Worm (Caenorhabditis elegans) whole organism, mixed stage, embryonic: ENCODE data around the gene bud-13.

Source experiments
- bed-3 ChIP-seq: fragments of 200-800 bp; sonication (Bioruptor generic); optimal IDR thresholded peaks from 3 replicates; lab custom pipeline; 2018; ENCODE audit warnings: mild to moderate bottlenecking, missing genetic modification characterization, moderate library complexity, missing compliant biosample characterization
- ces-1 ChIP-seq: fragments of 150-350 bp; optimal IDR thresholded peaks from 2 replicates; lab custom pipeline; 2014; ENCODE audit warnings: missing biosample characterization, missing genetic modification reagents, missing genetic modification characterization
- nhr-76 ChIP-seq: sonication (generic microtip); optimal IDR thresholded peaks from 2 replicates; lab custom pipeline; 2017; ENCODE audit warnings: missing biosample characterization, missing genetic modification characterization

ce11 chrIII:8956146-8956646, 11.3 kb downstream of the bud-13 start, which contains the start of the genes ZK643.5 and ZK643.2:
- peak; percentile 64 for TF ChIP-seq ces-1 (GFP tag; lab: Kevin White, UChicago)
- no peak for TF ChIP-seq nhr-76 (tag; lab: Kevin White, UChicago)
- TF ChIP-seq bed-3 (GFP tag; lab: Kevin White, UChicago), result no peak
